Fruit fly (Drosophila melanogaster) whole organism, embryonic: ENCODE data around the gene Oscillin.
A peak's percentile ranks its signal among the peaks of the same experiment; 100 is the strongest.

ENCODE experiments used
- Blimp-1 ChIP-seq: fragments of 200-800 bp; sonication (Bioruptor generic); optimal IDR thresholded peaks from 3 replicates; lab custom pipeline; 2018; ENCODE audit warnings: missing biosample characterization, missing genetic modification characterization, mild to moderate bottlenecking, moderate library complexity, missing genetic modification reagents
- CG10654 ChIP-seq: fragments of 200-800 bp; sonication (Bioruptor generic); optimal IDR thresholded peaks from 2 replicates; lab custom pipeline; 2016; ENCODE audit warnings: missing biosample characterization, missing genetic modification characterization
- CG12659 ChIP-seq: fragments of 200-800 bp; sonication (Bioruptor generic); optimal IDR thresholded peaks from 3 replicates; lab custom pipeline; 2017; ENCODE audit warnings: mild to moderate bottlenecking, missing biosample characterization, missing genetic modification reagents, missing genetic modification characterization
- CG13296 ChIP-seq: fragments of 200-800 bp; sonication (Bioruptor generic); optimal IDR thresholded peaks from 3 replicates; lab custom pipeline; 2018; ENCODE audit warnings: missing biosample characterization, mild to moderate bottlenecking, missing genetic modification characterization
- CG13775 ChIP-seq: fragments of 200-800 bp; sonication (Bioruptor generic); optimal IDR thresholded peaks from 3 replicates; lab custom pipeline; 2017; ENCODE audit warnings: missing biosample characterization, mild to moderate bottlenecking, missing genetic modification characterization
- CG15479 ChIP-seq: fragments of 200-800 bp; sonication (Bioruptor generic); optimal IDR thresholded peaks from 3 replicates; lab custom pipeline; 2019; ENCODE audit warnings: missing biosample characterization, mild to moderate bottlenecking, missing genetic modification characterization, moderate library complexity
- CG15601 ChIP-seq: fragments of 200-800 bp; sonication (Bioruptor generic); optimal IDR thresholded peaks from 3 replicates; lab custom pipeline; 2019; ENCODE audit warnings: missing biosample characterization, mild to moderate bottlenecking, missing genetic modification characterization, moderate library complexity
- CG17328 ChIP-seq: fragments of 200-800 bp; sonication (Bioruptor generic); IDR thresholded peaks from 2 replicates; pipeline ENCODE4 v1.3.6; 2022; ENCODE audit warnings: missing biosample characterization, missing genetic modification characterization
- CG17568 ChIP-seq: fragments of 200-800 bp; sonication (Bioruptor generic); optimal IDR thresholded peaks from 2 replicates; lab custom pipeline; 2018; ENCODE audit warnings: missing biosample characterization, mild to moderate bottlenecking, missing genetic modification characterization, moderate library complexity
- CG2712 ChIP-seq: fragments of 200-800 bp; optimal IDR thresholded peaks from 3 replicates; lab custom pipeline; 2019; ENCODE audit warnings: missing biosample characterization, mild to moderate bottlenecking, missing genetic modification characterization, moderate library complexity
- CG32767 ChIP-seq: fragments of 200-800 bp; sonication (Bioruptor generic); IDR thresholded peaks from 2 replicates; pipeline ENCODE4 v1.3.6; 2022; ENCODE audit warnings: missing biosample characterization, missing genetic modification characterization
- CG4282 ChIP-seq: fragments of 200-800 bp; sonication (Bioruptor generic); optimal IDR thresholded peaks from 2 replicates; lab custom pipeline; 2016; ENCODE audit warnings: missing biosample characterization, missing genetic modification characterization
- CG4360 ChIP-seq: fragments of 200-800 bp; sonication (Bioruptor generic); IDR thresholded peaks from 2 replicates; pipeline ENCODE4 v1.3.6; 2022; ENCODE audit warnings: missing biosample characterization, missing genetic modification characterization
- CG6254 ChIP-seq: fragments of 200-800 bp; sonication (Bioruptor generic); optimal IDR thresholded peaks from 3 replicates; lab custom pipeline; 2017; ENCODE audit warnings: mild to moderate bottlenecking, missing biosample characterization, missing genetic modification reagents, missing genetic modification characterization
- CG6791 ChIP-seq: fragments of 200-800 bp; sonication (Bioruptor generic); IDR thresholded peaks from 3 replicates; pipeline ENCODE4 v1.3.6; 2022; ENCODE audit warnings: missing biosample characterization, missing genetic modification characterization; ENCODE audit not compliant: partially characterized antibody
- CG7928 ChIP-seq: fragments of 200-800 bp; sonication (Bioruptor generic); optimal IDR thresholded peaks from 2 replicates; lab custom pipeline; 2017; ENCODE audit warnings: missing biosample characterization, mild to moderate bottlenecking, missing genetic modification characterization
- CG8281 ChIP-seq: fragments of 200-800 bp; sonication (Bioruptor generic); optimal IDR thresholded peaks from 2 replicates; lab custom pipeline; 2018; ENCODE audit warnings: missing biosample characterization, mild to moderate bottlenecking, missing genetic modification characterization, moderate library complexity
- Dip3 ChIP-seq: fragments of 200-800 bp; sonication (Bioruptor generic); optimal IDR thresholded peaks from 3 replicates; lab custom pipeline; 2016; ENCODE audit warnings: missing biosample characterization, missing genetic modification characterization
- Doc3 ChIP-seq: fragments of 200-800 bp; sonication (Bioruptor generic); IDR thresholded peaks from 3 replicates; pipeline ENCODE4 v1.3.6; 2022; ENCODE audit warnings: missing biosample characterization, missing genetic modification characterization; ENCODE audit not compliant: partially characterized antibody
- Dref ChIP-seq: fragments of 200-800 bp; sonication (Bioruptor generic); IDR thresholded peaks from 2 replicates; pipeline ENCODE4 v1.3.6; 2022; ENCODE audit warnings: missing biosample characterization, missing genetic modification characterization
- H2.0 ChIP-seq: fragments of 200-800 bp; sonication (Bioruptor generic); IDR thresholded peaks from 2 replicates; pipeline ENCODE4 v1.3.6; 2022; ENCODE audit warnings: missing biosample characterization, missing genetic modification characterization
- Hand ChIP-seq: fragments of 200-800 bp; sonication (Bioruptor generic); optimal IDR thresholded peaks from 2 replicates; lab custom pipeline; 2017; ENCODE audit warnings: mild to moderate bottlenecking, missing biosample characterization, missing genetic modification reagents, missing genetic modification characterization
- Hr51 ChIP-seq, 2 experiments: fragments of 200-800 bp; sonication (Bioruptor generic); optimal IDR thresholded peaks; 2 replicates in 1 of 2; 3 replicates in 1 of 2; lab custom pipeline; 2016 to 2018; ENCODE audit warnings: missing biosample characterization in 2 of 2, missing genetic modification characterization in 2 of 2, mild to moderate bottlenecking in 1 of 2, moderate library complexity in 1 of 2
- Hsf ChIP-seq: fragments of 200-800 bp; sonication (Bioruptor generic); optimal IDR thresholded peaks from 3 replicates; lab custom pipeline; 2016; ENCODE audit warnings: missing biosample characterization, missing genetic modification characterization
- Lhr ChIP-seq: fragments of 200-800 bp; sonication (Bioruptor generic); optimal IDR thresholded peaks from 3 replicates; lab custom pipeline; 2017; ENCODE audit warnings: mild to moderate bottlenecking, missing biosample characterization, missing genetic modification reagents, missing genetic modification characterization
- Poxn ChIP-seq: fragments of 200-800 bp; sonication (Bioruptor generic); IDR thresholded peaks from 2 replicates; pipeline ENCODE4 v1.3.6; 2022; ENCODE audit warnings: missing biosample characterization, missing genetic modification characterization
- Ravus ChIP-seq: fragments of 200-800 bp; sonication (Bioruptor generic); IDR thresholded peaks from 2 replicates; pipeline ENCODE4 v1.3.6; 2022; ENCODE audit warnings: missing biosample characterization, missing genetic modification characterization
- Side ChIP-seq: fragments of 200-800 bp; sonication (Bioruptor generic); optimal IDR thresholded peaks from 2 replicates; lab custom pipeline; 2016; ENCODE audit warnings: missing biosample characterization, missing genetic modification characterization
- al ChIP-seq: fragments of 200-800 bp; sonication (Bioruptor generic); IDR thresholded peaks from 2 replicates; pipeline ENCODE4 v1.3.6; 2022; ENCODE audit warnings: missing biosample characterization, missing genetic modification characterization
- ato ChIP-seq: fragments of 200-800 bp; sonication (Bioruptor generic); IDR thresholded peaks from 2 replicates; pipeline ENCODE4 v1.3.6; 2022; ENCODE audit warnings: missing biosample characterization, missing genetic modification characterization; ENCODE audit not compliant: partially characterized antibody
- btn ChIP-seq: fragments of 200-800 bp; sonication (Bioruptor generic); optimal IDR thresholded peaks from 2 replicates; lab custom pipeline; 2016; ENCODE audit warnings: missing biosample characterization, missing genetic modification characterization
- crp ChIP-seq, 2 experiments: fragments of 200-800 bp; sonication (Bioruptor generic); optimal IDR thresholded peaks; 2 replicates in 1 of 2; 3 replicates in 1 of 2; lab custom pipeline; 2017; ENCODE audit warnings: missing biosample characterization in 2 of 2, missing genetic modification characterization in 2 of 2, mild to moderate bottlenecking in 1 of 2, moderate library complexity in 1 of 2
- da ChIP-seq: fragments of 200-800 bp; sonication (Bioruptor generic); optimal IDR thresholded peaks from 2 replicates; lab custom pipeline; 2016; ENCODE audit warnings: missing biosample characterization, missing genetic modification characterization
- fd3F ChIP-seq: fragments of 200-800 bp; sonication (Bioruptor generic); optimal IDR thresholded peaks from 2 replicates; lab custom pipeline; 2018; ENCODE audit warnings: missing biosample characterization, mild to moderate bottlenecking, missing genetic modification characterization, moderate library complexity
- gcm ChIP-seq: fragments of 200-800 bp; sonication (Bioruptor generic); optimal IDR thresholded peaks from 2 replicates; lab custom pipeline; 2019; ENCODE audit warnings: missing biosample characterization, mild to moderate bottlenecking, missing genetic modification characterization, moderate library complexity
- h ChIP-seq: fragments of >200 bp; optimal IDR thresholded peaks from 2 replicates; lab custom pipeline; 2017
- ham ChIP-seq: fragments of 200-800 bp; sonication (Bioruptor generic); IDR thresholded peaks from 2 replicates; pipeline ENCODE4 v1.3.6; 2022; ENCODE audit warnings: missing biosample characterization, missing genetic modification characterization
- hb ChIP-seq: fragments of 200-800 bp; sonication (Bioruptor generic); IDR thresholded peaks from 3 replicates; pipeline ENCODE4 v1.3.6; 2022; ENCODE audit warnings: missing biosample characterization, missing genetic modification characterization; ENCODE audit not compliant: partially characterized antibody
- lbe ChIP-seq: fragments of 200-800 bp; sonication (Bioruptor generic); optimal IDR thresholded peaks from 2 replicates; lab custom pipeline; 2016; ENCODE audit warnings: missing biosample characterization, mild to moderate bottlenecking, missing genetic modification characterization
- org-1 ChIP-seq: fragments of 200-800 bp; sonication (Bioruptor generic); optimal IDR thresholded peaks from 2 replicates; lab custom pipeline; 2017; ENCODE audit warnings: missing biosample characterization, missing genetic modification characterization
- otp ChIP-seq: fragments of 200-800 bp; sonication (Bioruptor generic); IDR thresholded peaks from 3 replicates; pipeline ENCODE4, ENCODE4 v1.3.6; 2022; ENCODE audit warnings: missing biosample characterization, missing genetic modification characterization
- peb ChIP-seq: fragments of 200-800 bp; sonication (Bioruptor generic); IDR thresholded peaks from 2 replicates; pipeline ENCODE4 v1.3.6; 2022; ENCODE audit warnings: missing biosample characterization, missing genetic modification characterization
- pzg ChIP-seq: fragments of 200-800 bp; sonication (Bioruptor generic); optimal IDR thresholded peaks from 3 replicates; lab custom pipeline; 2018; ENCODE audit warnings: missing biosample characterization, mild to moderate bottlenecking, missing genetic modification characterization, moderate library complexity
- repo ChIP-seq: fragments of 200-800 bp; sonication (Bioruptor generic); optimal IDR thresholded peaks from 2 replicates; lab custom pipeline; 2016; ENCODE audit warnings: missing biosample characterization, missing genetic modification characterization
- rib ChIP-seq: fragments of 200-800 bp; sonication (Bioruptor generic); IDR thresholded peaks from 2 replicates; pipeline ENCODE4 v1.3.6; 2022; ENCODE audit warnings: missing biosample characterization, missing genetic modification characterization
- sima ChIP-seq: fragments of 200-800 bp; sonication (Bioruptor generic); optimal IDR thresholded peaks from 2 replicates; lab custom pipeline; 2016; ENCODE audit warnings: missing biosample characterization, missing genetic modification characterization
- ssp ChIP-seq: fragments of 200-800 bp; sonication (Bioruptor generic); IDR thresholded peaks from 2 replicates; pipeline ENCODE4 v1.3.6; 2022; ENCODE audit warnings: missing biosample characterization, missing genetic modification characterization
- tap ChIP-seq: fragments of 200-800 bp; optimal IDR thresholded peaks from 3 replicates; lab custom pipeline; 2019; ENCODE audit warnings: missing biosample characterization, mild to moderate bottlenecking, missing genetic modification characterization, moderate library complexity
- vnd ChIP-seq: fragments of 200-800 bp; sonication (Bioruptor generic); IDR thresholded peaks from 3 replicates; pipeline ENCODE4 v1.3.6; 2022; ENCODE audit warnings: missing biosample characterization, missing genetic modification characterization; ENCODE audit not compliant: partially characterized antibody
- wor ChIP-seq: fragments of 200-800 bp; sonication (Bioruptor generic); IDR thresholded peaks from 2 replicates; pipeline ENCODE4 v1.3.6; 2022; ENCODE audit warnings: missing biosample characterization, missing genetic modification characterization
- zf30C ChIP-seq: fragments of 200-800 bp; sonication (Bioruptor generic); optimal IDR thresholded peaks from 3 replicates; lab custom pipeline; 2018; ENCODE audit warnings: missing biosample characterization, mild to moderate bottlenecking, missing genetic modification characterization

Oscillin gene

dm6 chr2L:5526738-5527137, 20.1 kb upstream of the Oscillin start, which contains the start of gene Cox11 (continued):
- TF ChIP-seq Dip3 (GFP tag; lab: Kevin White, UChicago) = no peak
- TF ChIP-seq CG6791 (GFP tag; lab: Robert Waterston, UW) = peak; percentile 69; the same call in 1 of the 3 replicates
- TF ChIP-seq btn (GFP tag; lab: Kevin White, UChicago) = no peak
- no peak for TF ChIP-seq H2.0 (GFP tag; lab: Robert Waterston, UW)
- no peak for TF ChIP-seq da (GFP tag; lab: Kevin White, UChicago)
- no peak for TF ChIP-seq CG15601 (tag; lab: Kevin White, UChicago)
- no peak for TF ChIP-seq CG13775 (GFP tag; lab: Kevin White, UChicago)
- no peak for TF ChIP-seq Ravus (GFP tag; lab: Robert Waterston, UW)
- no peak for TF ChIP-seq CG4360 (GFP tag; lab: Robert Waterston, UW)
- TF ChIP-seq CG6254 = no peak
- no peak for TF ChIP-seq zf30C
- no peak for TF ChIP-seq h
- no peak for TF ChIP-seq wor (GFP tag; lab: Robert Waterston, UW)
- TF ChIP-seq al = no peak
- TF ChIP-seq vnd (GFP tag; lab: Robert Waterston, UW) = 0 out of 3 replicates have a peak, but pooled peaks have one; percentile 44
- TF ChIP-seq CG15479 (GFP tag; lab: Kevin White, UChicago) = no peak
- TF ChIP-seq Side (GFP tag; lab: Kevin White, UChicago) = no peak
- TF ChIP-seq ssp (GFP tag; lab: Robert Waterston, UW) = no peak
- TF ChIP-seq CG17328 (GFP tag; lab: Robert Waterston, UW) = no peak
- TF ChIP-seq peb = no peak
- TF ChIP-seq repo (GFP tag; lab: Kevin White, UChicago) = no peak
- 0 out of 2 replicates have a peak, but pooled peaks have one; percentile 21 for TF ChIP-seq ato (GFP tag; lab: Robert Waterston, UW)
- no peak for TF ChIP-seq ham
- TF ChIP-seq tap (tag; lab: Kevin White, UChicago) = no peak
- no peak for TF ChIP-seq sima (GFP tag; lab: Kevin White, UChicago)
- no peak for TF ChIP-seq CG7928 (GFP tag; lab: Kevin White, UChicago)
- TF ChIP-seq otp = no peak
- TF ChIP-seq CG32767 = no peak
- TF ChIP-seq hb (GFP tag; lab: Robert Waterston, UW) = peak; percentile 55; the same call in 1 of the 3 replicates
- no peak for TF ChIP-seq Blimp-1
- no peak for TF ChIP-seq Poxn (GFP tag; lab: Robert Waterston, UW)
- TF ChIP-seq lbe (GFP tag; lab: Kevin White, UChicago) = no peak
- no peak for TF ChIP-seq CG12659 (GFP tag; lab: Kevin White, UChicago)
- TF ChIP-seq fd3F (GFP tag; lab: Kevin White, UChicago) = no peak
- no peak for TF ChIP-seq org-1
- TF ChIP-seq Doc3 (GFP tag; lab: Robert Waterston, UW) = 0 out of 3 replicates have a peak, but pooled peaks have one; percentile 20
- TF ChIP-seq Hr51 (GFP tag; optimal IDR thresholded peaks at IDR 0.05; lab: Kevin White, UChicago) = no peak
- no peak for TF ChIP-seq CG10654 (GFP tag; lab: Kevin White, UChicago)
- no peak for TF ChIP-seq Lhr (GFP tag; lab: Kevin White, UChicago)
- TF ChIP-seq CG8281 (tag; lab: Kevin White, UChicago) = no peak
- TF ChIP-seq Hand (GFP tag; lab: Kevin White, UChicago) = no peak
- no peak for TF ChIP-seq CG17568 (GFP tag; lab: Kevin White, UChicago)
- no peak for TF ChIP-seq CG4282
- peak; percentile 35 for TF ChIP-seq pzg (GFP tag; lab: Kevin White, UChicago)
- peak in 1 of 2 experiments; percentile 88 for TF ChIP-seq crp (GFP tag; optimal IDR thresholded peaks at IDR 0.05; lab: Kevin White, UChicago)
- no peak for TF ChIP-seq gcm (GFP tag; lab: Kevin White, UChicago)
- no peak for TF ChIP-seq Hsf
- no peak for TF ChIP-seq CG13296 (GFP tag; lab: Kevin White, UChicago)
- TF ChIP-seq Dref (GFP tag; lab: Robert Waterston, UW) = peak; percentile 79
- no peak for TF ChIP-seq CG2712 (tag; lab: Kevin White, UChicago)
- no peak for TF ChIP-seq rib (GFP tag; lab: Robert Waterston, UW)
